Worm (Caenorhabditis elegans) whole organism, L2 larva: Measurements from ENCODE around the gene C50F4.12.

Experiments
- C34F6.9 ChIP-seq: fragments of 150-350 bp; optimal IDR thresholded peaks from 2 replicates; lab custom pipeline; 2014; ENCODE audit warnings: missing biosample characterization, missing genetic modification characterization
- F13H6.1 ChIP-seq: sonication (generic microtip); optimal IDR thresholded peaks from 2 replicates; lab custom pipeline; 2016; ENCODE audit warnings: missing genetic modification characterization, missing compliant biosample characterization
- Y55F3AM.14 ChIP-seq: fragments of 200-800 bp; sonication (Bioruptor generic); optimal IDR thresholded peaks from 2 replicates; lab custom pipeline; 2018; ENCODE audit warnings: mild to moderate bottlenecking, missing genetic modification characterization, missing compliant biosample characterization
- ZK546.5 ChIP-seq: sonication (generic microtip); optimal IDR thresholded peaks from 2 replicates; lab custom pipeline; 2017; ENCODE audit warnings: missing biosample characterization, missing genetic modification characterization
- ama-1 ChIP-seq: fragments of 150-350 bp; optimal IDR thresholded peaks from 2 replicates; lab custom pipeline; 2018; ENCODE audit warnings: inconsistent platforms
- blmp-1 ChIP-seq: sonication (generic microtip); optimal IDR thresholded peaks from 2 replicates; lab custom pipeline; 2017; ENCODE audit warnings: missing genetic modification characterization, mild to moderate bottlenecking, missing compliant biosample characterization, antibody characterized with exemption, moderate library complexity; ENCODE audit not compliant: insufficient read depth
- ceh-16 ChIP-seq: fragments of 150-350 bp; optimal IDR thresholded peaks from 2 replicates; lab custom pipeline; 2014; ENCODE audit warnings: missing biosample characterization, missing genetic modification characterization
- ceh-82 ChIP-seq: fragments of 150-350 bp; optimal IDR thresholded peaks from 2 replicates; lab custom pipeline; 2014; ENCODE audit warnings: missing biosample characterization, missing genetic modification characterization
- crh-2 ChIP-seq: sonication (generic microtip); optimal IDR thresholded peaks from 2 replicates; lab custom pipeline; 2017; ENCODE audit warnings: missing biosample characterization, missing genetic modification characterization
- dmd-4 ChIP-seq: sonication (generic microtip); optimal IDR thresholded peaks from 2 replicates; lab custom pipeline; 2017; ENCODE audit warnings: missing biosample characterization, missing genetic modification characterization
- egl-27 ChIP-seq: sonication (generic microtip); optimal IDR thresholded peaks from 3 replicates; lab custom pipeline; 2017; ENCODE audit warnings: missing biosample characterization, missing genetic modification reagents, missing genetic modification characterization
- elt-3 ChIP-seq: sonication (generic microtip); optimal IDR thresholded peaks from 2 replicates; lab custom pipeline; 2017; ENCODE audit warnings: missing biosample characterization, missing genetic modification characterization
- fos-1 ChIP-seq: fragments of 150-350 bp; optimal IDR thresholded peaks from 2 replicates; lab custom pipeline; 2014; ENCODE audit warnings: missing biosample characterization, missing genetic modification characterization
- gmeb-1 ChIP-seq: fragments of 150-350 bp; optimal IDR thresholded peaks from 2 replicates; lab custom pipeline; 2014; ENCODE audit warnings: missing biosample characterization, missing genetic modification characterization
- lin-11 ChIP-seq: fragments of 150-350 bp; sonication (generic microtip); optimal IDR thresholded peaks from 2 replicates; lab custom pipeline; 2014; ENCODE audit warnings: missing biosample characterization, missing genetic modification characterization, inconsistent platforms, mixed read lengths
- lin-13 ChIP-seq: fragments of 150-350 bp; optimal IDR thresholded peaks from 2 replicates; lab custom pipeline; 2014; ENCODE audit warnings: missing biosample characterization, missing genetic modification reagents, missing genetic modification characterization
- lin-39 ChIP-seq: fragments of 150-350 bp; optimal IDR thresholded peaks from 2 replicates; lab custom pipeline; 2014; ENCODE audit warnings: missing biosample characterization, missing genetic modification reagents, missing genetic modification characterization
- lsy-2 ChIP-seq, 2 experiments: fragments of 150-350 bp in 1 of 2; sonication (generic microtip) in 1 of 2; optimal IDR thresholded peaks; 2 replicates each; lab custom pipeline; 2014 to 2017; ENCODE audit warnings: missing biosample characterization in 2 of 2, missing genetic modification characterization in 2 of 2
- mab-5 ChIP-seq: fragments of 150-350 bp; optimal IDR thresholded peaks from 2 replicates; lab custom pipeline; 2014; ENCODE audit warnings: missing biosample characterization, missing genetic modification characterization
- mbf-1 ChIP-seq: sonication (generic microtip); optimal IDR thresholded peaks from 2 replicates; lab custom pipeline; 2017; ENCODE audit warnings: missing biosample characterization, missing genetic modification characterization
- mdl-1 ChIP-seq, 2 experiments: fragments of 150-350 bp in 1 of 2; sonication (generic microtip) in 1 of 2; optimal IDR thresholded peaks; 2 replicates each; lab custom pipeline; 2017; ENCODE audit warnings: missing biosample characterization in 2 of 2, missing genetic modification characterization in 2 of 2
- nhr-11 ChIP-seq: fragments of 150-350 bp; optimal IDR thresholded peaks from 2 replicates; lab custom pipeline; 2014; ENCODE audit warnings: missing biosample characterization, missing genetic modification characterization
- nhr-12 ChIP-seq: fragments of 150-350 bp; optimal IDR thresholded peaks from 2 replicates; lab custom pipeline; 2014; ENCODE audit warnings: missing biosample characterization, missing genetic modification characterization
- nhr-129 ChIP-seq: fragments of 150-350 bp; optimal IDR thresholded peaks from 2 replicates; lab custom pipeline; 2014; ENCODE audit warnings: missing biosample characterization, missing genetic modification characterization
- nhr-21 ChIP-seq: fragments of 150-350 bp; optimal IDR thresholded peaks from 2 replicates; lab custom pipeline; 2014; ENCODE audit warnings: missing biosample characterization, missing genetic modification characterization
- nhr-237 ChIP-seq: fragments of 150-350 bp; optimal IDR thresholded peaks from 2 replicates; lab custom pipeline; 2014; ENCODE audit warnings: missing biosample characterization, missing genetic modification characterization
- nhr-25 ChIP-seq: fragments of 150-350 bp; sonication (generic microtip); optimal IDR thresholded peaks from 3 replicates; lab custom pipeline; 2014; ENCODE audit warnings: missing biosample characterization, missing genetic modification characterization
- nhr-6 ChIP-seq: fragments of 150-350 bp; optimal IDR thresholded peaks from 2 replicates; lab custom pipeline; 2014; ENCODE audit warnings: missing biosample characterization, missing genetic modification characterization
- nhr-77 ChIP-seq: fragments of 150-350 bp; optimal IDR thresholded peaks from 2 replicates; lab custom pipeline; 2014; ENCODE audit warnings: missing biosample characterization, missing genetic modification characterization
- peb-1 ChIP-seq: fragments of 150-350 bp; optimal IDR thresholded peaks from 2 replicates; lab custom pipeline; 2014; ENCODE audit warnings: missing biosample characterization, missing genetic modification characterization
- sem-4 ChIP-seq: fragments of 150-350 bp; optimal IDR thresholded peaks from 2 replicates; lab custom pipeline; 2014; ENCODE audit warnings: missing biosample characterization, missing genetic modification reagents, missing genetic modification characterization
- skn-1 ChIP-seq: sonication (generic microtip); optimal IDR thresholded peaks from 2 replicates; lab custom pipeline; 2017; ENCODE audit warnings: missing biosample characterization, missing genetic modification characterization
- sma-9 ChIP-seq, 2 experiments: fragments of 150-350 bp in 1 of 2; sonication (generic microtip) in 1 of 2; optimal IDR thresholded peaks; 2 replicates each; lab custom pipeline; 2014 to 2016; ENCODE audit warnings: missing genetic modification characterization in 2 of 2, mild to moderate bottlenecking in 1 of 2, missing biosample characterization in 1 of 2, missing compliant biosample characterization in 1 of 2, missing genetic modification reagents in 1 of 2, moderate library complexity in 1 of 2
- snpc-4 ChIP-seq: fragments of 150-350 bp; optimal IDR thresholded peaks from 2 replicates; lab custom pipeline; 2014; ENCODE audit warnings: missing biosample characterization, missing genetic modification characterization
- unc-39 ChIP-seq: fragments of 150-350 bp; optimal IDR thresholded peaks from 2 replicates; lab custom pipeline; 2014; ENCODE audit warnings: missing biosample characterization, missing genetic modification characterization
- unc-55 ChIP-seq: fragments of 150-350 bp; sonication (generic microtip); optimal IDR thresholded peaks from 3 replicates; lab custom pipeline; 2014; ENCODE audit warnings: missing biosample characterization, missing genetic modification reagents, missing genetic modification characterization
- zag-1 ChIP-seq: fragments of 150-350 bp; optimal IDR thresholded peaks from 2 replicates; lab custom pipeline; 2014; ENCODE audit warnings: missing biosample characterization, missing genetic modification characterization
- ztf-11 ChIP-seq: sonication (generic microtip); optimal IDR thresholded peaks from 2 replicates; lab custom pipeline; 2017; ENCODE audit warnings: missing biosample characterization, missing genetic modification characterization
- ztf-4 ChIP-seq: fragments of 150-350 bp; optimal IDR thresholded peaks from 2 replicates; lab custom pipeline; 2014; ENCODE audit warnings: missing biosample characterization, missing genetic modification characterization

Gene C50F4.12

ce11 chrV:9556668-9557067 lies 17.1 kb upstream of the C50F4.12 start:
- TF ChIP-seq ama-1 (lab: Kevin White, UChicago) (no peak), ZK546.5 (no peak), nhr-129 (tag; lab: Kevin White, UChicago) (no peak), nhr-6 (tag; lab: Kevin White, UChicago) (no peak), nhr-21 (tag; lab: Kevin White, UChicago) (no peak), nhr-11 (tag; lab: Kevin White, UChicago) (no peak), ztf-11 (tag; lab: Kevin White, UChicago) (no peak), skn-1 (tag; lab: Kevin White, UChicago) (no peak), ztf-4 (tag; lab: Kevin White, UChicago) (no peak), lin-13 (GFP tag; lab: Kevin White, UChicago) (no peak), crh-2 (no peak), elt-3 (tag; lab: Kevin White, UChicago) (no peak), ceh-82 (tag; lab: Kevin White, UChicago) (no peak), snpc-4 (tag; lab: Kevin White, UChicago) (no peak), mbf-1 (no peak), egl-27 (tag; lab: Kevin White, UChicago) (no peak)

ce11 chrV:9550313-9550712 lies 10.8 kb upstream of the C50F4.12 start, which contains the start of gene ehbp-1:
ehbp-1 (plus strand) TSS chrV:9550644.
- TF ChIP-seq C34F6.9 (tag; lab: Kevin White, UChicago) (peak; percentile 32), unc-39 (tag; lab: Kevin White, UChicago) (no peak), ama-1 (lab: Kevin White, UChicago) (no peak), sma-9 (GFP tag; optimal IDR thresholded peaks at IDR 0.05; lab: Kevin White, UChicago) (peak; percentile 29), sma-9 (tag; optimal IDR thresholded peaks at IDR 0.05; lab: Kevin White, UChicago) (no peak), nhr-21 (tag; lab: Kevin White, UChicago) (no peak), unc-55 (GFP tag; lab: Kevin White, UChicago) (peak; percentile 40), lsy-2 (tag; optimal IDR thresholded peaks at IDR 0.05; lab: Kevin White, UChicago) (peak in 1 of 2 experiments; percentile 3)

- TF ChIP-seq ceh-16 (tag; lab: Kevin White, UChicago): no peak
- no peak for TF ChIP-seq nhr-12 (tag; lab: Kevin White, UChicago)
- TF ChIP-seq dmd-4 (tag; lab: Kevin White, UChicago): no peak
- no peak for TF ChIP-seq ama-1 (lab: Kevin White, UChicago)
- no peak for TF ChIP-seq ZK546.5
- TF ChIP-seq lin-13 (GFP tag; lab: Kevin White, UChicago): peak; percentile 36
- peak; percentile 3 to 78 for TF ChIP-seq lsy-2 (tag; optimal IDR thresholded peaks at IDR 0.05; lab: Kevin White, UChicago)
- no peak for TF ChIP-seq lin-39
- no peak for TF ChIP-seq lin-11 (tag; lab: Kevin White, UChicago)
- peak; percentile 7 for TF ChIP-seq gmeb-1 (tag; lab: Kevin White, UChicago)
- TF ChIP-seq unc-39 (tag; lab: Kevin White, UChicago): no peak
- TF ChIP-seq blmp-1 (tag; lab: Kevin White, UChicago): no peak
- no peak for TF ChIP-seq elt-3 (tag; lab: Kevin White, UChicago)
- TF ChIP-seq unc-55 (GFP tag; lab: Kevin White, UChicago): peak; percentile 69
- no peak for TF ChIP-seq peb-1
- TF ChIP-seq nhr-21 (tag; lab: Kevin White, UChicago): no peak
- TF ChIP-seq C34F6.9 (tag; lab: Kevin White, UChicago): peak; percentile 37
- peak; percentile 55 for TF ChIP-seq nhr-129 (tag; lab: Kevin White, UChicago)
- TF ChIP-seq nhr-11 (tag; lab: Kevin White, UChicago): no peak
- TF ChIP-seq Y55F3AM.14 (GFP tag; lab: Kevin White, UChicago): no peak
- TF ChIP-seq nhr-237 (tag; lab: Kevin White, UChicago): no peak
- TF ChIP-seq ztf-11 (tag; lab: Kevin White, UChicago): no peak
- no peak for TF ChIP-seq F13H6.1 (tag; lab: Kevin White, UChicago)
- no peak for TF ChIP-seq nhr-25 (tag; lab: Kevin White, UChicago)
- no peak for TF ChIP-seq zag-1
- TF ChIP-seq sem-4 (tag; lab: Kevin White, UChicago): no peak
- TF ChIP-seq skn-1 (tag; lab: Kevin White, UChicago): no peak
- no peak for TF ChIP-seq mdl-1 (tag; optimal IDR thresholded peaks at IDR 0.05; lab: Kevin White, UChicago)
- no peak for TF ChIP-seq mab-5 (tag; lab: Kevin White, UChicago)
- TF ChIP-seq crh-2: peak; percentile 19
- peak; percentile 12 for TF ChIP-seq fos-1
- TF ChIP-seq nhr-77: no peak
- TF ChIP-seq sma-9 (GFP tag; optimal IDR thresholded peaks at IDR 0.05; lab: Kevin White, UChicago): no peak
- no peak for TF ChIP-seq sma-9 (tag; optimal IDR thresholded peaks at IDR 0.05; lab: Kevin White, UChicago)
Measured at ce11 chrV:9549459-9549858, 9.9 kb upstream of the C50F4.12 start, which contains the start of gene nstp-10. nstp-10 (minus strand) TSS chrV:9549836.
